Fruit fly (Drosophila melanogaster): ENCODE results near the gene spen.
A peak's percentile ranks its signal among the peaks of the same experiment; 100 is the strongest.

spen gene

DNA sequence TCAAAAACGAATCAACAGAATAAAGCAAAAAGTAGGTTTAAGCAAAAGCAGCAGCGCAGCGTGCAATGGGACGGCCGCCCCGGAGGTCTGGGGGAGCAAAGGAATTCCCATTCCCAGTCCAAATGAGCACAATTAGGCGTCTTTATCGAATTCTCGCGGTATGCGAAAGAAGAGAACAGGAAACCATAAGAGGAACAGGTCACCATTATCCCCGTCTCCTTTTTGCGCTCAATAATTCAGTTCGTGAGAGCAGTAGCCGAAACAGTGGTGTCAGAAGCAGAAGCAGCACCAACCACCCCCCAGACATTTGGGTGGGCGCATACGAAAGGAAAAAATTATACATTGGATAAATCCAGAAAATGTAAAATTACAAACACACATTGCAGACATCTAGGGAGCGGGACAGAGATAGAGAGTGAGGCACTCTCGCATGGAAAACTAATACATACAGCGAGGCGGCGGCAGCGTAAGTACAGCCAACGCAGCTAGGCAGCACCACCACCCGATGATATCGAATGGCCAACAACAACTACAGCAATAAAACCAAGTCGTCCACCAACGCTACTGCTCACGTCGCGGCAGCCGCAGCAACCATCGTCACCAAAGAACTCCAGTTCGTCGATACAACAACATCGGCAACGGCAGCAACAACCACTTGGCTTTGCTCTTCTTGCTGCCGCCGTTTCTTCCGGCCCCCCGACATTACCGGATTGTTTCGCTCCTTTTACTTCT, 65.2 kb downstream of the spen start:
- TF ChIP-seq CG13204 (GFP tag; optimal IDR thresholded peaks at IDR 0.05) (peak; percentile 86), CG17806 (tag; optimal IDR thresholded peaks at IDR 0.05) (no peak)

DNA sequence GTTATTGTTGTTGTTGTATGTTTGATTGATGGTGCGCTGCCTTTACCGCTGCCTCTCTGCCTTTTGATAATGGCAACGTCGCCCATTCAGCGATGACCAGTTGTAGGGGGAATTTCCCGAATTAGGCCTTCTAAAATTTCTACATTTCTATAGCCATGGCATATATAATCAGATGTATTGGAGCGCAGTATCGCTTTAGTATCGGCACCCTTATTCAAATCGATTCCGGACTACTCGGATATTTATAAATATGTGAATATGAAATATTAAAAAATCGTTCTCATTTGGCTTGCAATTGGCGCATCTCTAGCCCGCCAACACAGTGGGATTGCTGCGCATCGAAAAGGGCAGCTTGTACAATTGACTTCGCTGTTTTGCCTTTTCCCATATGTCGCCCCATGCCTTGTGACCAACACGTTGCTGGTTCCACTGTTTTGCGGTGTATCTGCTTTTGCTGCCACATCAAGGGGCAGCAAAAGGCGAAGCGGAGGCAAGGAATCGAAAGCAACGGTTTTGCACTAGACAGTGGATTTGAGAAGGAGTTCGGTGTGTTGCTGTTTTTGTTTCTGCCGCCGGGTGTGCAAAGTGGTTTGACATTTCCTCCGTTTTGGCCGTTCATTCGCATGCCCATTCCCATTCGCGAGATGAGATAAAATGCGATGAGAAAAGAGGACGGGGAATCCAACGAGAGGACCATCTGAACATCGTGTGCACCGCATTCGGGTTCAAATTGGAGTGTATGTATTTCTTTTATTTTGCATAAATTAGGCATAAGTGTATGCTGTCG, 66.0 kb downstream of the spen start:
- TF ChIP-seq gl (tag; optimal IDR thresholded peaks at IDR 0.05) (peak; percentile 82), Snoo (tag; optimal IDR thresholded peaks at IDR 0.05) (peak; percentile 82), CG12605 (GFP tag; IDR thresholded peaks at IDR 0.05) (peak; percentile 41; the same call in 1 of the 2 replicates), CG17806 (tag; optimal IDR thresholded peaks at IDR 0.05) (peak; percentile 89), CG14655 (GFP tag; optimal IDR thresholded peaks at IDR 0.05) (peak; percentile 94), CG15710 (tag; optimal IDR thresholded peaks at IDR 0.05) (peak; percentile 92), CG8159 (tag; optimal IDR thresholded peaks at IDR 0.05) (peak; percentile 90), CG10348 (GFP tag; IDR thresholded peaks at IDR 0.05) (0 out of 2 replicates have a peak, but pooled peaks have one; percentile 9), Pif1A (GFP tag; optimal IDR thresholded peaks at IDR 0.05) (peak; percentile 93), CG9948 (tag; optimal IDR thresholded peaks at IDR 0.05) (peak; percentile 90), CG4496 (GFP tag; IDR thresholded peaks at IDR 0.05) (peak; percentile 79), D1 (tag; optimal IDR thresholded peaks at IDR 0.05) (peak; percentile 87), CG8301 (tag; optimal IDR thresholded peaks at IDR 0.05) (peak; percentile 85), Pif1B (GFP tag; optimal IDR thresholded peaks at IDR 0.05) (peak; percentile 92), CG32121 (GFP tag; IDR thresholded peaks at IDR 0.05) (peak; percentile 62), Ets98B (GFP tag; IDR thresholded peaks at IDR 0.05) (peak; percentile 68), EcR (GFP tag; optimal IDR thresholded peaks at IDR 0.05) (peak; percentile 76), rn (GFP tag; IDR thresholded peaks at IDR 0.05) (peak; percentile 62; the same call in 1 of the 2 replicates), fd96Ca (GFP tag; IDR thresholded peaks at IDR 0.05) (peak; percentile 85), CG13204 (GFP tag; optimal IDR thresholded peaks at IDR 0.05) (peak; percentile 52), CG34367 (tag; optimal IDR thresholded peaks at IDR 0.05) (peak; percentile 82)

DNA sequence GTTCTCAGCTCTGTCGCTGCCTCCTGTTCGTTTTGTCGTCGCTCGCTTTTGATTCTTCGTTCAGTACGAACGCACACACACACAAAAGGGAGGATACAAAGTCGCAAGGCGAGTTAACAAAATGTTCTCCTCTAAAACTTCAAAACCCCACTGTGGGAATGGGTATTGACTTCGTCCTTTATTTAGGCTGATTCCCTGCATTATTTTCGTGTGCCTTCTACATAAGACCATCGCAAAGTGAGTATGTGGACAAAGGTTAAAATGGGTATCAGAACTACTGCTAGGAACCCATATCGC, 66.5 kb downstream of the spen start:
- TF ChIP-seq CG34367 (tag; optimal IDR thresholded peaks at IDR 0.05): no peak
- peak; percentile 16 for TF ChIP-seq EcR (GFP tag; optimal IDR thresholded peaks at IDR 0.05)
- no peak for TF ChIP-seq CG14655 (GFP tag; optimal IDR thresholded peaks at IDR 0.05)
- TF ChIP-seq Ets98B (GFP tag; IDR thresholded peaks at IDR 0.05): no peak
- TF ChIP-seq CG10348 (GFP tag; IDR thresholded peaks at IDR 0.05): no peak

DNA sequence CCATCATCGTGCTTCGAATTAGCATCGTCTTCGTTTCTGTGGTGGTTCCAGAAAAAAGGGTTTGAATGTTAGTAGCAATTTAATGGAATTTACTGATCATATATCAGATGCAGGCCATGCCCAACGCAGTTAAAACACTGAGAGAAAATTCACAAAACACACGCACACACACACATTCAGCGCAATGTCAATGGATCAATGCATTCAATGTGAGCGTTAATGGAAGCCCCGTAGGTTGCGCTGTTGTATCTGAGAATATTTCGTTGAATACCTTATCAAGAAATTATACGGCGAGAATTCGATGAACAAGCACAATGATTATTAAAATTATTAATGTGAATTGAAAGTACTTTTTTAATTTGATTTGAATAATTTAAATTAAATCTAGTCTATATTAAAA, 69.4 kb downstream of the spen start:
- TF ChIP-seq Snoo (tag; optimal IDR thresholded peaks at IDR 0.05): no peak

DNA sequence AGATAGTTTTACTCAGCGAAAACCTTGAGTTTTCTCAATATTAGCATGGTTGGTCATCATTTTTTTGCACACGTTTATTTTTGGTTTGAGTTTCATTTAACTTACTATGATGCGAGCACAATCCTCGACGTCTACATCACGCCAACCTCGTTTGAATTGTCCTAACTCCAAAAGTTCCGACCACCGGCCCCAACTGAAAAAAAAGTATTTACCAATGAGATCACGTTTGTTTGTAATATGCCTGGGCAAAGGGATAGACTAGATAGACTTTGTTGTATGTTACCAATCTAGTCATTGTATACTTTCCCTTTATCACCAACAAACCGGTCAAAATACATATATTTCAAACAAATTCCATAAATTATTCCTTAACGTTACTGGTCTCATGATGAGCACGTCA, 73.4 kb downstream of the spen start, which contains the start of gene CG13693:
Gene CG13693 (plus strand): TSS at position 301 of the 400 bp plus-strand sequence.
- TF ChIP-seq Pif1B (GFP tag; optimal IDR thresholded peaks at IDR 0.05) (no peak), CG32121 (GFP tag; IDR thresholded peaks at IDR 0.05) (no peak), CG12605 (GFP tag; IDR thresholded peaks at IDR 0.05) (no peak), CG4496 (GFP tag; IDR thresholded peaks at IDR 0.05) (no peak), Pif1A (GFP tag; optimal IDR thresholded peaks at IDR 0.05) (no peak), CG8159 (tag; optimal IDR thresholded peaks at IDR 0.05) (no peak), gl (tag; optimal IDR thresholded peaks at IDR 0.05) (no peak), Ets98B (GFP tag; IDR thresholded peaks at IDR 0.05) (no peak), rn (GFP tag; IDR thresholded peaks at IDR 0.05) (no peak), CG34367 (tag; optimal IDR thresholded peaks at IDR 0.05) (no peak)

DNA sequence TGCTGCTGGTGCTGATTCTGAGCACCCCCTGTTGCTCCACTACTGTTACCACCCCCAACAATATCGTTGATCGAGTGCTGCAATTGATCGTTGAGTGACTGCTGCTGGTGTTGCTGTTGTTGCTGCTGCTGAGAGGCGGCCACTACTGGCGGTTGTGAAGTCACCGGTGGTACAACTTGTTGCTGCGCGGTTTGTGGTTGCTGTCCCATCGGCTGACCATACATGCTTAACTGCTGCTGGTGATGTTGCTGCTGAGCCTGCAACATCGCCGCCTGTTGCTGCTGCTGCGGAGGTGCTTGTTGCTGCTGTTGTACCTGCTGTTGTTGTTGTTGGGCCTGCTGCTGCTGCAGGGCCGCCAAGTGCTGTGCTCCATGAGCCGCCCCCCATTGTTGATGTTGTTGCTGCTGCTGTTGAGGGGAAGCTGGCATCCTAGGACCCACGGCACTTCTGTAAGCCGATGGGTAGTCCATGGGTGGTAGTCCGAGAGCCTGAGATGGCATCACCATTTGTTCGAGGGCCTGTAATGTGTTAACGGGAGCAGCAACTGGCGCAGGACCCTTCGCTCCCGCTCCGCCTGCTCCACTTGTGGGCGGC, 81.4 kb downstream of the spen start:
- no peak for TF ChIP-seq D1 (tag; optimal IDR thresholded peaks at IDR 0.05)
- no peak for TF ChIP-seq rn (GFP tag; IDR thresholded peaks at IDR 0.05)

DNA sequence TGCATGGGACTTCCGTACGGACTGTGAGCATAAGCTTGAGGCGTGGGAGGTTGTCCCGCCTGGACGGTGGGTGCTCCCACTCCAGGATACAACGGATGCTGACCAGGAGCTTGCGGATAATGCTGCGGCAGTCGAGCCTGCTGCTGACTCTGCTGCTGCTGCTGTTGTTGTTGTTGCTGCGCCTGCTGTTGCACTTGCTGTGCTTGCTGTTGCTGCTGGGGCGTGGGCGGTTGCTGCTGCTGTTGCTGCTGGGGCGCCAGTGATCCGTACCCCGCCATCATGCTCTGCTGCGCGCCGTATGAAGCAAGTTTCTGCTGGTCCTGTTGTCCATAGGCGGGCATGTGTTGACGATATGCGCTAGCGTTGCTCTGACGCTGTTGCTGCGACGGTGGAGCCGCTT, 82.6 kb downstream of the spen start:
- TF ChIP-seq CG32121 (GFP tag; IDR thresholded peaks at IDR 0.05) (no peak), Ets98B (GFP tag; IDR thresholded peaks at IDR 0.05) (no peak), CG15710 (tag; optimal IDR thresholded peaks at IDR 0.05) (no peak), CG17806 (tag; optimal IDR thresholded peaks at IDR 0.05) (no peak), CG14655 (GFP tag; optimal IDR thresholded peaks at IDR 0.05) (no peak), CG13204 (GFP tag; optimal IDR thresholded peaks at IDR 0.05) (no peak), rn (GFP tag; IDR thresholded peaks at IDR 0.05) (no peak), CG34367 (tag; optimal IDR thresholded peaks at IDR 0.05) (no peak), gl (tag; optimal IDR thresholded peaks at IDR 0.05) (no peak), D1 (tag; optimal IDR thresholded peaks at IDR 0.05) (no peak), Snoo (tag; optimal IDR thresholded peaks at IDR 0.05) (no peak), CG9948 (tag; optimal IDR thresholded peaks at IDR 0.05) (no peak)
